Fruit fly (Drosophila melanogaster) whole organism, embryonic: ENCODE measurements at regions not wholly inside any gene's neighbourhood (a gene's known extent, or its start where the extent isn't known, plus 50 kb on each side); places are given as distances from the start of the nearest gene placed in this dataset.
A peak's percentile ranks its signal among the peaks of the same experiment; 100 is the strongest.

Source experiments
- CG1024 ChIP-seq: fragments of 200-800 bp; sonication (Bioruptor generic); IDR thresholded peaks from 2 replicates; pipeline ENCODE4 v1.3.6; 2022; ENCODE audit warnings: missing biosample characterization, missing genetic modification characterization
- CG11560 ChIP-seq: fragments of 200-800 bp; sonication (Bioruptor generic); IDR thresholded peaks from 3 replicates; pipeline ENCODE4 v1.3.6; 2022; ENCODE audit warnings: missing biosample characterization, missing genetic modification characterization
- CG1603 ChIP-seq: fragments of 200-800 bp; sonication (Bioruptor generic); optimal IDR thresholded peaks from 2 replicates; lab custom pipeline; 2019; ENCODE audit warnings: missing biosample characterization, mild to moderate bottlenecking, missing genetic modification characterization, moderate library complexity
- CG30020 ChIP-seq: fragments of 200-800 bp; optimal IDR thresholded peaks from 2 replicates; lab custom pipeline; 2019; ENCODE audit warnings: missing biosample characterization, mild to moderate bottlenecking, missing genetic modification characterization, moderate library complexity
- ssp ChIP-seq: fragments of 200-800 bp; sonication (Bioruptor generic); IDR thresholded peaks from 2 replicates; pipeline ENCODE4 v1.3.6; 2022; ENCODE audit warnings: missing biosample characterization, missing genetic modification characterization

DNA sequence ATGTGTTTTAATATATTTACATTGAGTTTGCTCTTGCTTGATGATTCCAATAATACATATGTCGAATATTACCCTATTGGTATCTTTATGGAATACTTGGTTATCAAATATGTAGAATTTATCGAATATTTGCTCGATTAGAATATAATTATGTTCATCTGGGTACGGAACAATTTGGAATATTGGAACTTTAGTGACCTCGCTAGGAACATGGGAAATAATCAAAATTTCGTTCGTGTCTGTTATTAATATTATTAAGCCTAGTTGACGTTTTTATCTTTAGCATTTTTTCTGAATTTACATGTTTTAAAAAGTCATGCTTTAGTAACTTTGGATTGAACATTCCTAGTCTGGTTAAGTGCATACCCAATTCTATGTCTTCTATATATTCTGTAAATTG lies 157.1 kb upstream of the CG42598 start:
- peak; percentile 89 for TF ChIP-seq ssp
- peak; percentile 74 for TF ChIP-seq CG30020 (tag; lab: Kevin White, UChicago)
- TF ChIP-seq CG11560 (tag; lab: Robert Waterston, UW): peak; percentile 73; the same call in 2 of the 3 replicates
- TF ChIP-seq CG1603 (tag; lab: Kevin White, UChicago): peak; percentile 86
- TF ChIP-seq CG1024: peak; percentile 93
